Fruit fly (Drosophila melanogaster): ENCODE measurements around the gene Nep3.
"Not testable (repeated sequence)": the region's sequence is repeated elsewhere in the genome, so short reads cannot be mapped to it uniquely, and the experiment has no call there.

dm6 chrX:19934194-19934593, 26.9 kb upstream of the Nep3 start, which contains the start of gene CG45490:
- not testable (repeated sequence) for TF ChIP-seq sqz (GFP tag; optimal IDR thresholded peaks at IDR 0.05); CG7928 (GFP tag; optimal IDR thresholded peaks at IDR 0.05); Xbp1 (GFP tag; optimal IDR thresholded peaks at IDR 0.05); CG1792 (GFP tag; optimal IDR thresholded peaks at IDR 0.05); CG4730 (GFP tag; IDR thresholded peaks at IDR 0.05); eve (GFP tag; optimal IDR thresholded peaks at IDR 0.05); ewg (GFP tag; optimal IDR thresholded peaks at IDR 0.05); CG8359 (GFP tag; optimal IDR thresholded peaks at IDR 0.05; ENCODE audit: borderline replicate concordance); jing (GFP tag; optimal IDR thresholded peaks at IDR 0.05); nau (GFP tag; optimal IDR thresholded peaks at IDR 0.05); zf30C (GFP tag; optimal IDR thresholded peaks at IDR 0.05); cato (GFP tag; optimal IDR thresholded peaks at IDR 0.05; ENCODE audit: borderline replicate concordance); abd-A (tag; optimal IDR thresholded peaks at IDR 0.05)
